Fruit fly (Drosophila melanogaster): ENCODE data around the gene CG33543.

The CG33543 gene

DNA sequence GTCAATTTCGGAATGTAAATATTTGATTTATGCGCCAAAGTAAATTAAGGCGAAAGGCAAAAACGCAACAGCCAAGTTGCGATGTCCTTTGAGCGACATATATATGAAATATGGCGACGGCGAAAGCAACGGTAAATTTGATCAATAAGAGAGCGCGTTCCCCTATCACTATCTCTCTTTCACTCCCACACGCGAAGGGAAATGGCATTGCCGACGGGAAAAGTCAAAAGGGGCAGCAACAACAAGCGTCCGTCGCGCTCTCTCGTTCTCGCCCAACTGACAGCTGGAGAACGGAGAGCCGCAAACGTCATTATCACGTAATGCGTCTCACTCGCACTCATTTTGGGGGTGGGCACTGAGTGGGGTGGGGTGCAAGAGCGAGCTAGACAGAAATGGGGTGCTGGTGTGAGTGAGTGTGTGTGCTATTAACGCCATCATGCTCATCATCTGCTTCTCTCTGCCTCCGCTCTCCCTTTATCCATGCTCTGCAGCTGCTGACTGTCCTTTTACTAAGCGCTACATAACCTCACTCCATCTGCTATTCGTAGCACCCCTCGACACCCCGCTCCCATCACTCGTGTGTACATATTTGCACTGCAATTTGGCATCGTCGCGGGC lies 35.7 kb downstream of the CG33543 start, which contains the start of gene erm:
Gene erm (minus strand): TSS at position 51 of the 618 bp plus-strand sequence.
- TF ChIP-seq gl (tag; optimal IDR thresholded peaks at IDR 0.05) (no peak), CG10348 (GFP tag; IDR thresholded peaks at IDR 0.05) (no peak), CG13204 (GFP tag; optimal IDR thresholded peaks at IDR 0.05) (peak; percentile 23), rn (GFP tag; IDR thresholded peaks at IDR 0.05) (peak; percentile 19; the same call in 1 of the 2 replicates)

DNA sequence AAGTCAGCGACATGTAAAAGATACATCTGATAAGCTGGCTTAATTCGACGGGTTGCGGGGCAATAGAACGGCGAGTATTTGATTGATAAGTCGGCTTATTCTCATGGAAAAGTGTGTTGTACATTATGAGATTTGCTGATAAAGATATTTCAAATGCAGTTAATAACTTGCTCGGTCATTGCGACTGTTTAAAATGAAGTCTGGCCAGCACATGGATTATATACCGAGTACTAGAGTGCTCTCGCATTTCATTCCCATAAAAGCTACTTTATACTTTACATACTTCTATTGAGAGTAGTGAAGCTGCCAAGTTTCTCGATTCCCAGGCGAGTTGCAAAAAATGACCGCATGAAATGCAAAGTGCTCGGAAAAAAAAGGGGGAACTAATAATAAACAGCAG lies 38.3 kb downstream of the CG33543 start:
- no peak for TF ChIP-seq CG13204 (GFP tag; optimal IDR thresholded peaks at IDR 0.05)
- TF ChIP-seq Pif1B (GFP tag; optimal IDR thresholded peaks at IDR 0.05): no peak
- TF ChIP-seq Snoo (tag; optimal IDR thresholded peaks at IDR 0.05): no peak
- no peak for TF ChIP-seq D1 (tag; optimal IDR thresholded peaks at IDR 0.05)
- TF ChIP-seq CG32121 (GFP tag; IDR thresholded peaks at IDR 0.05): no peak
- no peak for TF ChIP-seq CG17806 (tag; optimal IDR thresholded peaks at IDR 0.05)
- no peak for TF ChIP-seq CG10348 (GFP tag; IDR thresholded peaks at IDR 0.05)
- no peak for TF ChIP-seq CG14655 (GFP tag; optimal IDR thresholded peaks at IDR 0.05)

DNA sequence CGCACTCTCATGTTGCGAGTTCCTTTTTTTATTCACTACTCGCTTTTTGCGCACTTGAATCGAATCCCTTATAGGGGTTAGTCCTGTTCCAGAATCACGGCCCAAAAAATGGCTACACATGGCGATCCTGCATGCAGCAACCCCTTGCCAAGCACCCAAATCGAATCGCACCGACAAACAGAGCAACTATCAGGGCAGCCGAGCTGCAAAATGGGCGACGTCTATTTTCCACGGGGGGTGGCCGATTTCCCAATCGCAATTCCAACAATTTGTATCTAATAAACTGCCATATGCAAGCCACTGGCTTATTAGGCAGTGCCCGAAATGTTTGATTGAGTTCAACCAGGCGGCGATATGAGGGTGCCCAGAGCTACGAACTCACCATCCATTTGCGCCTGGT lies 38.8 kb downstream of the CG33543 start:
- TF ChIP-seq Ets98B (GFP tag; IDR thresholded peaks at IDR 0.05) (no peak), CG10348 (GFP tag; IDR thresholded peaks at IDR 0.05) (no peak), gl (tag; optimal IDR thresholded peaks at IDR 0.05) (no peak), CG4496 (GFP tag; IDR thresholded peaks at IDR 0.05) (no peak), Pif1B (GFP tag; optimal IDR thresholded peaks at IDR 0.05) (no peak), CG15710 (tag; optimal IDR thresholded peaks at IDR 0.05) (no peak), CG14655 (GFP tag; optimal IDR thresholded peaks at IDR 0.05) (no peak), rn (GFP tag; IDR thresholded peaks at IDR 0.05) (no peak)

DNA sequence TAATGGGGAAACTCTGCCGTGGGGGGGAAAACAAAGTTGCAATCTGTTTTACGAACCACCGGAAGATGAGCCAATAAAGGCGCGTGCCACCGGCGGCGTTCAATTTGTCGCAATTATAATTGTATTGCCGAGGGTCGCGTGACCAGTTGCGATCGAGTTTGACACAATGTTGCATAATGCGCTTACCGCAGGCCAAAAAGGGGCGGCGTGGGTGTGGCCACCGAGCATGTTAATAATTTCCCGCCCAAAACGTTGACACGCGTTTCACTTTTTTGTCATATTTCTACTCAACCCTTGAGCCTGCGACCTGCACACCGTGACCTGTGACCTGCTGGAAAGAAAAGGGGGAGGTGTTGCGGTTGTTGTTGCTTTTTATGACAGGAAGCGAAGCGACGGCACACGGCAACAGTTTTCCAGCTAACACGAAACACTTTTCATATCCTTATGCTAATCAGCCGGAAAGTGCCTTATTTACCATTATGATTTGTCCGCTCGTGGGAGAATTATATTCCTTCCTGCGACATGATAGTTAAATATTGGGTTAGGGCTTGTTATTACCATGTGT lies 44.1 kb downstream of the CG33543 start:
- TF ChIP-seq CG13204 (GFP tag; optimal IDR thresholded peaks at IDR 0.05): no peak
- TF ChIP-seq Pif1A (GFP tag; optimal IDR thresholded peaks at IDR 0.05): no peak
- no peak for TF ChIP-seq gl (tag; optimal IDR thresholded peaks at IDR 0.05)
- TF ChIP-seq CG12605 (GFP tag; IDR thresholded peaks at IDR 0.05): no peak
- no peak for TF ChIP-seq fd96Ca (GFP tag; IDR thresholded peaks at IDR 0.05)
- TF ChIP-seq CG34367 (tag; optimal IDR thresholded peaks at IDR 0.05): no peak
- TF ChIP-seq CG8159 (tag; optimal IDR thresholded peaks at IDR 0.05): no peak
- TF ChIP-seq CG10348 (GFP tag; IDR thresholded peaks at IDR 0.05): no peak
- TF ChIP-seq Pif1B (GFP tag; optimal IDR thresholded peaks at IDR 0.05): no peak
- TF ChIP-seq Ets98B (GFP tag; IDR thresholded peaks at IDR 0.05): no peak
- TF ChIP-seq D1 (tag; optimal IDR thresholded peaks at IDR 0.05): no peak
- TF ChIP-seq CG17806 (tag; optimal IDR thresholded peaks at IDR 0.05): no peak
- no peak for TF ChIP-seq Snoo (tag; optimal IDR thresholded peaks at IDR 0.05)

DNA sequence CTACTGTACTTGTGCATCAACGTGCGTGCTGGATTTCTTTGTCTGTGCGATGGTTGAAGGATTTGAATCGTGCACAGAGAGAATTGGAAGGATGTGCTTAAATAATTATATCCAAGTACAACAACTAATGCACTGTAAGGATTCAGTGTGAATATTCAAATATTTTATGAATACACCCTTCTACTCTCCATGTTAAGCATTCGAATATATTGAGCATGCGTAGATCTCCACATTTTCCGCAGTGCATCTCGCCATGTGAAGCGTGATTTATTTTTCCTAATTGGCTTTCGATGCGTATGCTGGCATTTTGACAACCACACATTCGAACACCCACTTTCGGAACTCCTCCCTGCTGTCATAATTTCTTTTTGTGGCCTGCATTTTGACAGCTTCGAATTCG lies 46.1 kb downstream of the CG33543 start:
- TF ChIP-seq CG32121 (GFP tag; IDR thresholded peaks at IDR 0.05) (no peak), CG8159 (tag; optimal IDR thresholded peaks at IDR 0.05) (peak; percentile 11)

DNA sequence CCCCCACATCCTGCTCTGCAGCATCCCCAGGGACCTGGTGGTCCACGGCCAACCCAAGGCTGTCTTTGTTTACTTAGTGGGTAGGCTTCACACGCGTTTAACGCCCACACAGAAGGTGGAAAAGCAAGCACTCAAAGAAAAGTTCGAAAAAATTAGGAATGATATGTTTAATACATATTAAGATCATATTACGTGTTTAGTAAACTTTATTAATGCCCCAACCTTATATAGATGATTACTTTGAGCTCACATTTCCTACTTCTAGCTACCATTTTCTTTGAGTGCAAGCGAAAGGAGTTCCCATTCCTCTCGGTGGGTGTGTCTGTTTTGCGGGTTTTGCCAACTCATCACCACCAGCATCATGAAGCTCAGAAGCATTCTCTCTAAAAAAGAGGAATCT lies 46.7 kb downstream of the CG33543 start:
- TF ChIP-seq CG9948 (tag; optimal IDR thresholded peaks at IDR 0.05) (no peak), rn (GFP tag; IDR thresholded peaks at IDR 0.05) (no peak), Ets98B (GFP tag; IDR thresholded peaks at IDR 0.05) (no peak), Snoo (tag; optimal IDR thresholded peaks at IDR 0.05) (no peak), CG17806 (tag; optimal IDR thresholded peaks at IDR 0.05) (no peak), CG15710 (tag; optimal IDR thresholded peaks at IDR 0.05) (peak; percentile 9), CG14655 (GFP tag; optimal IDR thresholded peaks at IDR 0.05) (no peak), CG8159 (tag; optimal IDR thresholded peaks at IDR 0.05) (peak; percentile 18), EcR (GFP tag; optimal IDR thresholded peaks at IDR 0.05) (no peak)

DNA sequence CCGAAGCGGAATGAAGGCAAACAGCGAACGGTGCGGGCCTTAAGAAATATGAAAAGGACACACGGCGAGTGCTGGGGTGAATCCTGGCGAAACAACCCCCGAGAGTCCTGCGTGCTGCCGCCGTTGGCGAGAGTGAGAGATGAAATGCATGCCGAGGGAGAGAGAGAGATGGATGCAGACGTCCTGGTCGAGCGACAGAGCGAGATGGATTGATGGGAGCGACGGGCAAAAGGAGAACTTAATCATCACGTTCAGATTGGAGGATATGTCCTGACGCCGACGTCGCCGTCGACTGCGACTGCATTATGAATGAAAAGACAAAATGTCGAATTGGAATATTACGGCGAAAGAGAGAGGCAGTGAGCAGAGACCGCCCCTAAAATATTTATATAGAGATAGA lies 51.6 kb downstream of the CG33543 start:
- TF ChIP-seq Pif1B (GFP tag; optimal IDR thresholded peaks at IDR 0.05): no peak
- TF ChIP-seq CG10348 (GFP tag; IDR thresholded peaks at IDR 0.05): no peak
- no peak for TF ChIP-seq CG14655 (GFP tag; optimal IDR thresholded peaks at IDR 0.05)
- TF ChIP-seq EcR (GFP tag; optimal IDR thresholded peaks at IDR 0.05): no peak
- no peak for TF ChIP-seq CG15710 (tag; optimal IDR thresholded peaks at IDR 0.05)
- TF ChIP-seq D1 (tag; optimal IDR thresholded peaks at IDR 0.05): no peak
- TF ChIP-seq CG8301 (tag; optimal IDR thresholded peaks at IDR 0.05): no peak
- TF ChIP-seq Pif1A (GFP tag; optimal IDR thresholded peaks at IDR 0.05): no peak
- TF ChIP-seq CG8159 (tag; optimal IDR thresholded peaks at IDR 0.05): no peak
- no peak for TF ChIP-seq CG17806 (tag; optimal IDR thresholded peaks at IDR 0.05)
- TF ChIP-seq Ets98B (GFP tag; IDR thresholded peaks at IDR 0.05): no peak
- no peak for TF ChIP-seq gl (tag; optimal IDR thresholded peaks at IDR 0.05)
- no peak for TF ChIP-seq CG12605 (GFP tag; IDR thresholded peaks at IDR 0.05)
- no peak for TF ChIP-seq fd96Ca (GFP tag; IDR thresholded peaks at IDR 0.05)
- TF ChIP-seq CG9948 (tag; optimal IDR thresholded peaks at IDR 0.05): no peak
- TF ChIP-seq Snoo (tag; optimal IDR thresholded peaks at IDR 0.05): no peak
- no peak for TF ChIP-seq rn (GFP tag; IDR thresholded peaks at IDR 0.05)
- no peak for TF ChIP-seq CG4496 (GFP tag; IDR thresholded peaks at IDR 0.05)
- no peak for TF ChIP-seq CG13204 (GFP tag; optimal IDR thresholded peaks at IDR 0.05)

Data from whole organism, pupa.